Worm (Caenorhabditis elegans): Measurements from ENCODE around the gene pho-4.
"Not testable (repeated sequence)": the region's sequence is repeated elsewhere in the genome, so short reads cannot be mapped to it uniquely, and the experiment has no call there.

Gene pho-4

ce11 chrII:5200205-5200604 is 38.1 kb downstream of the pho-4 start:
- peak; percentile 68 for TF ChIP-seq hmg-1.2 (GFP tag; IDR thresholded peaks at IDR 0.05)
- TF ChIP-seq snpc-1.1 (tag; optimal IDR thresholded peaks at IDR 0.05; ENCODE audit: insufficient read depth) = peak; percentile 87
- peak; percentile 8 for TF ChIP-seq lsl-1 (GFP tag; optimal IDR thresholded peaks at IDR 0.05)
- not testable (repeated sequence) for TF ChIP-seq snpc-4 (GFP tag; optimal IDR thresholded peaks at IDR 0.05)
- peak; percentile 37 to 95 (median 80) for TF ChIP-seq snpc-4 (tag; optimal IDR thresholded peaks at IDR 0.05)
- peak; percentile 66 for TF ChIP-seq snpc-3.4 (tag; optimal IDR thresholded peaks at IDR 0.05)

DNA sequence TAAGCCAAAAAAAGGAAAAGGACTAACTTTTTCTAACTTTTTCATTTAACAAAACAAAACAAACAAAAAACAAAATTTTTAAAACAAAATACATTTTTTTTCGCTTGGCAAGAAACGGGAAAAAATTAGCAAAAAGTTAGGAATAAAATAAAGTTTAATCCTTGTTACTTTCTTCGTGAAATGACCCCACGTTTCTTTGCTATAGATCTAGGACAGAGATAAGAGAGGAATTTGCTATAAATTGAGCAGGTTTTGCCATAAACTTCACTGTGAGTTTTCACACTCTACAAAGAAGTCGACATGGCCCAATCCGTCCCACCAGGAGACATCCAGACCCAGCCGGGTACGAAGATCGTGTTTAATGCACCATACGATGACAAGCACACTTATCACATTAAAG is 38.8 kb downstream of the pho-4 start, which contains the start of gene msp-50:
Gene msp-50, plus strand, starts transcription at position 301 of the 400 bp plus-strand sequence.
- no peak for TF ChIP-seq cebp-2 (GFP tag; IDR thresholded peaks at IDR 0.05)
- no peak for TF ChIP-seq madf-3 (GFP tag; IDR thresholded peaks at IDR 0.05)
- TF ChIP-seq F57C9.4 (tag; optimal IDR thresholded peaks at IDR 0.05) = no peak
- no peak for TF ChIP-seq B0019.2 (GFP tag; conservative IDR thresholded peaks at IDR 0.05)
- no peak for TF ChIP-seq Y53G8AR.9 (GFP tag; conservative IDR thresholded peaks at IDR 0.05)
- no peak for TF ChIP-seq ztf-25 (GFP tag; IDR thresholded peaks at IDR 0.05)
- TF ChIP-seq snpc-1.3 (tag; optimal IDR thresholded peaks at IDR 0.05; ENCODE audit: insufficient read depth) = no peak
- TF ChIP-seq nhr-179 (tag; optimal IDR thresholded peaks at IDR 0.05) = no peak
- no peak for TF ChIP-seq B0035.1 (tag; optimal IDR thresholded peaks at IDR 0.05)

- TF ChIP-seq nhr-80 (tag; optimal IDR thresholded peaks at IDR 0.05) (no peak), him-1 (tag; optimal IDR thresholded peaks at IDR 0.05) (no peak), F57A8.1 (GFP tag; optimal IDR thresholded peaks at IDR 0.05) (no peak), Y95B8A.8 (GFP tag; IDR thresholded peaks at IDR 0.05) (no peak)
Measured at ce11 chrII:5195504-5195903, 42.8 kb downstream of the pho-4 start, which contains the start of gene C34F11.5. TSS of gene C34F11.5 (plus strand) at chrII:5195804.

ce11 chrII:5194066-5194465 is 44.2 kb downstream of the pho-4 start, which contains the start of gene msp-49:
TSS of gene msp-49 (plus strand) at chrII:5194366.
- TF ChIP-seq zim-3 (tag; optimal IDR thresholded peaks at IDR 0.05) (no peak), hsf-1 (GFP tag; IDR thresholded peaks at IDR 0.05) (no peak), akir-1 (GFP tag; optimal IDR thresholded peaks at IDR 0.05) (no peak), F10E7.11 (tag; optimal IDR thresholded peaks at IDR 0.05) (no peak), cebp-2 (GFP tag; IDR thresholded peaks at IDR 0.05) (no peak), ceh-100 (GFP tag; IDR thresholded peaks at IDR 0.05) (no peak), snpc-4 (GFP tag; optimal IDR thresholded peaks at IDR 0.05) (no peak), snpc-4 (tag; optimal IDR thresholded peaks at IDR 0.05) (no peak), egl-18 (GFP tag; IDR thresholded peaks at IDR 0.05) (no peak), F55B11.4 (tag; optimal IDR thresholded peaks at IDR 0.05; ENCODE audit: borderline replicate concordance, insufficient read depth) (no peak), cebp-1 (GFP tag; IDR thresholded peaks at IDR 0.05) (no peak), cebp-1 (tag; optimal IDR thresholded peaks at IDR 0.05) (no peak), mcd-1 (GFP tag; IDR thresholded peaks at IDR 0.05) (no peak), lag-1 (GFP tag; IDR thresholded peaks at IDR 0.05) (no peak), sea-2 (GFP tag; IDR thresholded peaks at IDR 0.05) (no peak), die-1 (tag; optimal IDR thresholded peaks at IDR 0.05) (no peak), ekl-4 (GFP tag; IDR thresholded peaks at IDR 0.05) (no peak)
